Worm (Caenorhabditis elegans) whole organism, mixed stage, embryonic: ENCODE results near the gene bbs-8.
A peak's percentile ranks its signal among the peaks of the same experiment; 100 is the strongest.

Experiments used
- M03D4.4 ChIP-seq: sonication (generic microtip); optimal IDR thresholded peaks from 2 replicates; lab custom pipeline; 2017; ENCODE audit warnings: mild to moderate bottlenecking, missing genetic modification characterization, missing compliant biosample characterization
- bed-3 ChIP-seq: fragments of 200-800 bp; sonication (Bioruptor generic); optimal IDR thresholded peaks from 3 replicates; lab custom pipeline; 2018; ENCODE audit warnings: mild to moderate bottlenecking, missing genetic modification characterization, moderate library complexity, missing compliant biosample characterization
- blmp-1 ChIP-seq: fragments of 150-350 bp; optimal IDR thresholded peaks from 2 replicates; lab custom pipeline; 2014; ENCODE audit warnings: missing biosample characterization, missing genetic modification characterization
- ceh-39 ChIP-seq: fragments of 150-350 bp; optimal IDR thresholded peaks from 2 replicates; lab custom pipeline; 2014; ENCODE audit warnings: missing biosample characterization, missing genetic modification characterization
- ceh-43 ChIP-seq: fragments of 200-800 bp; sonication (Bioruptor generic); optimal IDR thresholded peaks from 2 replicates; lab custom pipeline; 2018; ENCODE audit warnings: mild to moderate bottlenecking, missing genetic modification characterization, moderate library complexity, missing compliant biosample characterization
- ceh-83 ChIP-seq: fragments of 200-800 bp; sonication (Bioruptor generic); optimal IDR thresholded peaks from 2 replicates; lab custom pipeline; 2018; ENCODE audit warnings: mild to moderate bottlenecking, missing genetic modification characterization, missing compliant biosample characterization
- ces-1 ChIP-seq: fragments of 150-350 bp; optimal IDR thresholded peaks from 2 replicates; lab custom pipeline; 2014; ENCODE audit warnings: missing biosample characterization, missing genetic modification reagents, missing genetic modification characterization
- cnd-1 ChIP-seq: fragments of 200-800 bp; sonication (Bioruptor generic); optimal IDR thresholded peaks from 2 replicates; lab custom pipeline; 2018; ENCODE audit warnings: mild to moderate bottlenecking, missing genetic modification characterization, missing compliant biosample characterization
- drap-1 ChIP-seq: fragments of 200-800 bp; sonication (Bioruptor generic); optimal IDR thresholded peaks from 3 replicates; lab custom pipeline; 2018; ENCODE audit warnings: mild to moderate bottlenecking, missing genetic modification characterization, missing compliant biosample characterization
- elt-1 ChIP-seq: sonication (generic microtip); optimal IDR thresholded peaks from 2 replicates; lab custom pipeline; 2017; ENCODE audit warnings: missing genetic modification characterization, mild to moderate bottlenecking, missing compliant biosample characterization, antibody characterized with exemption, moderate library complexity, borderline replicate concordance; ENCODE audit not compliant: insufficient read depth
- elt-3 ChIP-seq: fragments of 150-350 bp; optimal IDR thresholded peaks from 2 replicates; lab custom pipeline; 2014; ENCODE audit warnings: missing biosample characterization, missing genetic modification characterization
- flh-1 ChIP-seq: fragments of 200-800 bp; sonication (Bioruptor generic); optimal IDR thresholded peaks from 2 replicates; lab custom pipeline; 2018; ENCODE audit warnings: mild to moderate bottlenecking, missing genetic modification characterization, moderate library complexity, missing compliant biosample characterization
- ham-2 ChIP-seq: fragments of 200-800 bp; sonication (Bioruptor generic); optimal IDR thresholded peaks from 2 replicates; lab custom pipeline; 2018; ENCODE audit warnings: mild to moderate bottlenecking, missing genetic modification characterization, missing compliant biosample characterization
- hlh-1 ChIP-seq: fragments of 150-350 bp; optimal IDR thresholded peaks from 2 replicates; lab custom pipeline; 2014; ENCODE audit warnings: missing biosample characterization, missing genetic modification reagents, missing genetic modification characterization
- lin-13 ChIP-seq: fragments of 150-350 bp; optimal IDR thresholded peaks from 2 replicates; lab custom pipeline; 2014; ENCODE audit warnings: missing biosample characterization, missing genetic modification characterization
- lin-32 ChIP-seq: fragments of 200-800 bp; sonication (Bioruptor generic); optimal IDR thresholded peaks from 2 replicates; lab custom pipeline; 2018; ENCODE audit warnings: mild to moderate bottlenecking, missing genetic modification characterization, missing compliant biosample characterization
- lsy-2 ChIP-seq: fragments of 150-350 bp; optimal IDR thresholded peaks from 2 replicates; lab custom pipeline; 2014; ENCODE audit warnings: missing biosample characterization, missing genetic modification characterization
- mab-5 ChIP-seq: fragments of 150-350 bp; optimal IDR thresholded peaks from 2 replicates; lab custom pipeline; 2014; ENCODE audit warnings: missing biosample characterization, missing genetic modification characterization
- mep-1 ChIP-seq: fragments of 150-350 bp; optimal IDR thresholded peaks from 2 replicates; lab custom pipeline; 2017; ENCODE audit warnings: missing biosample characterization, missing genetic modification reagents, missing genetic modification characterization, inconsistent platforms
- mls-2 ChIP-seq: sonication (generic microtip); optimal IDR thresholded peaks from 2 replicates; lab custom pipeline; 2016; ENCODE audit warnings: mild to moderate bottlenecking, missing genetic modification characterization, moderate library complexity, missing compliant biosample characterization
- nhr-12 ChIP-seq: fragments of 150-350 bp; optimal IDR thresholded peaks from 2 replicates; lab custom pipeline; 2014; ENCODE audit warnings: missing biosample characterization, missing genetic modification characterization
- nhr-2 ChIP-seq: fragments of 150-350 bp; optimal IDR thresholded peaks from 2 replicates; lab custom pipeline; 2014; ENCODE audit warnings: missing biosample characterization, missing genetic modification characterization
- nhr-237 ChIP-seq: fragments of 150-350 bp; optimal IDR thresholded peaks from 2 replicates; lab custom pipeline; 2014; ENCODE audit warnings: missing biosample characterization, missing genetic modification characterization
- nhr-28 ChIP-seq: fragments of 150-350 bp; optimal IDR thresholded peaks from 2 replicates; lab custom pipeline; 2014; ENCODE audit warnings: missing biosample characterization, missing genetic modification characterization
- nhr-76 ChIP-seq: sonication (generic microtip); optimal IDR thresholded peaks from 2 replicates; lab custom pipeline; 2017; ENCODE audit warnings: missing biosample characterization, missing genetic modification characterization
- pha-4 ChIP-seq: fragments of 150-350 bp; optimal IDR thresholded peaks from 2 replicates; lab custom pipeline; 2018; ENCODE audit warnings: missing biosample characterization, missing genetic modification reagents, missing genetic modification characterization
- sem-2 ChIP-seq: fragments of 200-800 bp; sonication (Bioruptor generic); optimal IDR thresholded peaks from 2 replicates; lab custom pipeline; 2018; ENCODE audit warnings: mild to moderate bottlenecking, missing genetic modification characterization, missing compliant biosample characterization
- snpc-4 ChIP-seq: fragments of 150-350 bp; optimal IDR thresholded peaks from 2 replicates; lab custom pipeline; 2014; ENCODE audit warnings: missing biosample characterization, missing genetic modification characterization
- sptf-1 ChIP-seq: sonication (generic microtip); optimal IDR thresholded peaks from 2 replicates; lab custom pipeline; 2017; ENCODE audit warnings: mild to moderate bottlenecking, missing genetic modification characterization, moderate library complexity, missing compliant biosample characterization
- tbx-8 ChIP-seq: fragments of 200-800 bp; sonication (Bioruptor generic); optimal IDR thresholded peaks from 2 replicates; lab custom pipeline; 2018; ENCODE audit warnings: mild to moderate bottlenecking, missing genetic modification characterization, moderate library complexity, missing compliant biosample characterization
- unc-120 ChIP-seq: sonication (generic microtip); optimal IDR thresholded peaks from 2 replicates; lab custom pipeline; 2017; ENCODE audit warnings: missing genetic modification characterization, missing compliant biosample characterization; ENCODE audit not compliant: poor library complexity, severe bottlenecking
- unc-39 ChIP-seq: fragments of 150-350 bp; optimal IDR thresholded peaks from 2 replicates; lab custom pipeline; 2014; ENCODE audit warnings: missing biosample characterization, missing genetic modification characterization
- unc-62 ChIP-seq: fragments of 150-350 bp; optimal IDR thresholded peaks from 2 replicates; lab custom pipeline; 2014; ENCODE audit warnings: missing biosample characterization, missing genetic modification reagents, missing genetic modification characterization
- zip-8 ChIP-seq: fragments of 150-350 bp; optimal IDR thresholded peaks from 2 replicates; lab custom pipeline; 2014; ENCODE audit warnings: missing biosample characterization, missing genetic modification characterization
- ztf-11 ChIP-seq: fragments of 150-350 bp; optimal IDR thresholded peaks from 2 replicates; lab custom pipeline; 2014; ENCODE audit warnings: missing biosample characterization, missing genetic modification characterization

Gene bbs-8

DNA sequence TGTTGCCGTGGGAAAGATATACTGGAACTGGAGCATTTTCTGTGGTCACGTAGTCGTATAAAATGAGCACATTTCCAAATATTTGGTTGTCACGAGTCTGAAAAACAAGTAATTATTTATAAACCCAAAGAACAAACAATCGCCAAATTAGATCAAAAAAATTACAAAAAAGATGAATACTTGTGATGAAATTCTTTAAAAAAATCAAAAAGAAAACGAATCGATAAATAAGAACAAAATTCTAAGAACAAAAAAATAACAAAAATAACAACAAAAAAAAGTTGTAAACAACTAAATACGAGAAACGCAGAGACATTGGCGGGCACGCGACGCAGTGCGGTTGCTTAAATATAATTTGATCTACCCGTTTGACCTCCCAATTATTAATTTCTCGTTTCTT is 8.9 kb upstream of the bbs-8 start, which contains the start of gene ZC404.16:
Gene ZC404.16 (minus strand): TSS at position 101 of the 400 bp plus-strand sequence.
- TF ChIP-seq hlh-1 (tag; lab: Kevin White, UChicago) (no peak), ceh-83 (no peak), mls-2 (tag; lab: Kevin White, UChicago) (no peak), M03D4.4 (tag; lab: Kevin White, UChicago) (no peak), lin-32 (no peak), ceh-43 (no peak), lsy-2 (tag; lab: Kevin White, UChicago) (no peak)

DNA sequence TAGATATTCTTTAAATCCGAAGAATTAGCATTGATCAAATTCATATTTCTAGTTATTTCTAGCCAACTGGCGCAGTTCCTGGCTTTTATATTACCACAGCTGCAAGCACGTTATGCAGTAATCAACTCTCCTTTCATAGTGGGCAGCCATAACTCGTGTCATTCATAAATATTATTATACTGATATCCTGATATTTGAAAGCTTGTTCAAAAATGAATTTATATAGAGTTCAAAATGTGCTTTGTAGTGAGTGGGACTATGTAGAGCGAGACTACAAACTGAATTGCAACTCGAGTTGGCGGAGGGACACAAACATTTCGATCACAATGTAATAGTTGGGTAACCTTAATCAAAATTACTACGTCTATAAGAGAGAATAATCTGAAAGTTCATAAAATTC is 6.8 kb upstream of the bbs-8 start, which contains the start of gene srh-30:
Gene srh-30 (minus strand): TSS at position 101 of the 400 bp plus-strand sequence.
- TF ChIP-seq sem-2 (GFP tag; lab: Kevin White, UChicago), result no peak
- TF ChIP-seq tbx-8, result no peak
- no peak for TF ChIP-seq pha-4 (tag; lab: Kevin White, UChicago)
- no peak for TF ChIP-seq sptf-1 (tag; lab: Kevin White, UChicago)
- no peak for TF ChIP-seq nhr-12 (tag; lab: Kevin White, UChicago)
- TF ChIP-seq mab-5 (tag; lab: Kevin White, UChicago), result no peak
- no peak for TF ChIP-seq zip-8
- no peak for TF ChIP-seq ham-2 (GFP tag; lab: Kevin White, UChicago)
- no peak for TF ChIP-seq blmp-1
- no peak for TF ChIP-seq drap-1 (GFP tag; lab: Kevin White, UChicago)
- no peak for TF ChIP-seq ces-1 (GFP tag; lab: Kevin White, UChicago)
- no peak for TF ChIP-seq bed-3 (GFP tag; lab: Kevin White, UChicago)
- no peak for TF ChIP-seq M03D4.4 (tag; lab: Kevin White, UChicago)
- no peak for TF ChIP-seq ceh-83
- TF ChIP-seq mep-1 (tag; lab: Kevin White, UChicago), result no peak
- TF ChIP-seq nhr-237 (tag; lab: Kevin White, UChicago), result no peak

DNA sequence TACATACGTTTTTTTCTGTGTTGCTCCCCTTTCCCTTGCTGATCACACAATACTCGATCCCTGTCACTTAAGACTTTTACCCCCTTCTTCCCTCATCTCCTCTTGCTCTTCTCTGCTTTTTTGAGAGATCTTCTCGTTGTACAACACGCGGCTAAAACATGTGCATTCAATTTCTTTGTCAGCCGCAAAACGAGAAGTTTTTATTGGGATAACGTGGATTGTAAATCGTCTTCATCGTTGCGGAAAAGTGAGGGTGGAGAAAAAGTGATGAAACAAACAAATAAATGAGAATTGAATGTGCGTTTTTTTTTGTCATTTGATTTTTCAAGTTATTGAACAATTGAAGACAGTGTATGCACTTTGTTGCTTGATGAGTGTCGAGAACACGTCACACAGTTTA is 4.6 kb upstream of the bbs-8 start:
- no peak for TF ChIP-seq flh-1

DNA sequence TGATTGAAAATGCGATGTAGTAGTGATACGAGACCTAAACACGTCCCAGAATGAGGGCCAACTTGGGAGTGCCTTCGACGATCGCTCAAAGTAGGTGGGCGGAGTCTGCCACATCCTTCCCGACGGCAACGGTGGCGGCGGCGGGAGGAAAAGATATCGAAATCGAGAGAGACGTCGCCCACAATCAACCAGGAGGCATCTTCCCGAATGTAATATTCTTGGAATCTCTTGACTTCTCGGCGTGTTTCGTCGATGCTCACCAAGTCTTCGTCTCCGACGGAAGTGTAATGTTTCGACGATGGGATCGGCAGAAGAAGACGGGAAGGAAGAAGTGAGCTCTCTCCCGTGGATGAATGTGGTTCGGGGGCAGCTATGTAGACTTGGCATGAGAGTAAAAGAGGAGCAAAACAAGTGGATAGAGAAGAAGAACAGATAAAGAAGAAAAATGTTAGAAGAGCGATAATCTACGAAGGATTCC is 3.6 kb upstream of the bbs-8 start, which contains the start of the genes T25F10.1 and clik-1:
Gene T25F10.1 (plus strand): TSS at position 51 of the 478 bp plus-strand sequence.
Gene clik-1 (minus strand): TSS at position 281 of the 478 bp plus-strand sequence.
- TF ChIP-seq hlh-1 (tag; lab: Kevin White, UChicago), result peak; percentile 31
- TF ChIP-seq unc-120 (tag; lab: Kevin White, UChicago), result peak; percentile 90
- peak; percentile 9 for TF ChIP-seq unc-62
- TF ChIP-seq nhr-76 (tag; lab: Kevin White, UChicago), result no peak

DNA sequence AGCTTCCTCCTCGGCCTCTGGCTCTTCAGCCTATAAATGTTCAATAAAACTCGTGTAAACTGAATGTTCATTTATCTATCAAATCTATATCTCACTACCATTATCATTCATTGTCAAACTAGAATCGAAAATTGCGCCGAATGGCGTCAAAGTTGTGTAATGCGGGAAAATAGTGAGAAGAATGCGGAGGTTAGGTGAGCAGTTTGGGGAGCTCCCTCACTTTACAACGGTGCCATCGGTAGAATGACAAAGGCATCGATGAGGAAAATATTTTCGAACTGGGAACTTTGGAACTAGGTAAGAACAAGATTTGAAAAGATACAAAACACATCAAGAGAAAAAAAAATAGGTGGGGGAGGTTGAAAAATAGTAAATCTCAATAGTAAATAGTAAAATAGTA is 2.7 kb upstream of the bbs-8 start:
- TF ChIP-seq hlh-1 (tag; lab: Kevin White, UChicago) (peak; percentile 60), bed-3 (GFP tag; lab: Kevin White, UChicago) (no peak), mls-2 (tag; lab: Kevin White, UChicago) (no peak), ces-1 (GFP tag; lab: Kevin White, UChicago) (no peak), mep-1 (tag; lab: Kevin White, UChicago) (no peak), unc-120 (tag; lab: Kevin White, UChicago) (peak; percentile 47), cnd-1 (tag; lab: Kevin White, UChicago) (no peak), drap-1 (GFP tag; lab: Kevin White, UChicago) (no peak), snpc-4 (tag; lab: Kevin White, UChicago) (no peak), unc-39 (tag; lab: Kevin White, UChicago) (no peak), lin-32 (no peak), ztf-11 (tag; lab: Kevin White, UChicago) (no peak), ceh-43 (no peak), elt-1 (tag; lab: Kevin White, UChicago) (no peak)

DNA sequence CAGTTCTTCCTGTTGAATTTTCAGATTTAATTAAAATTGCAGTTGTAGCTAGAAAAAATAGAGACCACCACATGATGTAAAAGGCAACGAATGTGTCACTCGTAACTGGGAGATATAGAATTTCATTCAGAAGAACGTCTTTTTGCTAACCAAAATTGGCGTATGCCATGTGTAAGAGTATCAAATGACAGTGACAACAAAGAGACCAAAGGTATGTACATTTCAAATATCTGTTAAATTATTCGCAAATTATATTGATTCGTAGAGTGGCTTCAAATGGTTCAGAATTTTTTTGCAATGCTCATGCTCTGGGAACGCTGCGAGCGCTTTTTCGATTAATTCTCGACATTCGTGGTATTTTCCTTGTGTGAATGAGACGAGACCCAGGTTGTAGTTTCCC is 2.5 kb downstream of the bbs-8 start, which contains the start of gene T25F10.4:
Gene T25F10.4 (minus strand): TSS at position 101 of the 400 bp plus-strand sequence.
- TF ChIP-seq ces-1 (GFP tag; lab: Kevin White, UChicago) (no peak), zip-8 (no peak), ztf-11 (tag; lab: Kevin White, UChicago) (no peak), ceh-39 (tag; lab: Kevin White, UChicago) (no peak), lin-13 (tag; lab: Kevin White, UChicago) (no peak), bed-3 (GFP tag; lab: Kevin White, UChicago) (no peak), elt-3 (no peak), nhr-237 (tag; lab: Kevin White, UChicago) (no peak), ham-2 (GFP tag; lab: Kevin White, UChicago) (no peak), cnd-1 (tag; lab: Kevin White, UChicago) (no peak), lin-32 (no peak), hlh-1 (tag; lab: Kevin White, UChicago) (no peak), nhr-2 (tag; lab: Kevin White, UChicago) (no peak), unc-120 (tag; lab: Kevin White, UChicago) (no peak), nhr-28 (tag; lab: Kevin White, UChicago) (no peak), tbx-8 (no peak), M03D4.4 (tag; lab: Kevin White, UChicago) (no peak)
- TF ChIP-seq, all 35 proteins: peak for 0
